In genomic region chrX:16694477-16694876, dm6 we compare ENCODE assay signal across 5 fruit fly cellular contexts.
TF ChIP-seq lines count a peak whose summit lies in the region.

No protein-coding gene starts in this region.

- TF ChIP-seq CTCF in whole organism, embryonic (GFP tag; optimal IDR thresholded peaks at IDR 0.05; lab: Kevin White, UChicago): no peak

TF ChIP-seq in whole organism, adult, 20 proteins besides CTCF, POLR2A, EP300 and RAD21:
- TF ChIP-seq CG14711 (tag; optimal IDR thresholded peaks at IDR 0.05; lab: Kevin White, UChicago) (peak; percentile 48), Clk (GFP tag; optimal IDR thresholded peaks at IDR 0.05; lab: Kevin White, UChicago) (no peak), ovo (GFP tag; optimal IDR thresholded peaks at IDR 0.05; lab: Kevin White, UChicago) (peak; percentile 90), CG7045 (GFP tag; optimal IDR thresholded peaks at IDR 0.05; lab: Kevin White, UChicago) (no peak), CG5204 (GFP tag; optimal IDR thresholded peaks at IDR 0.05; lab: Kevin White, UChicago) (no peak), pad (GFP tag; optimal IDR thresholded peaks at IDR 0.05; lab: Kevin White, UChicago) (peak; percentile 86), tj (GFP tag; optimal IDR thresholded peaks at IDR 0.05; lab: Kevin White, UChicago) (no peak), CG7101 (tag; optimal IDR thresholded peaks at IDR 0.05; lab: Kevin White, UChicago) (peak; percentile 8), cic (GFP tag; optimal IDR thresholded peaks at IDR 0.05; lab: Kevin White, UChicago) (peak; percentile 36), CG11617 (GFP tag; optimal IDR thresholded peaks at IDR 0.05; lab: Kevin White, UChicago) (peak; percentile 23)

TF ChIP-seq in whole organism, embryonic, 481 proteins besides CTCF, POLR2A, EP300 and RAD21:
- no peak for TF ChIP-seq CG6175 (GFP tag; IDR thresholded peaks at IDR 0.05; lab: Robert Waterston, UW)
- peak; percentile 13 for TF ChIP-seq CG1832 (GFP tag; optimal IDR thresholded peaks at IDR 0.05; lab: Kevin White, UChicago)
- no peak for TF ChIP-seq Trl (optimal IDR thresholded peaks at IDR 0.05; lab: Kevin White, UChicago)
- no peak for TF ChIP-seq Trl (GFP tag; optimal IDR thresholded peaks at IDR 0.05; lab: Kevin White, UChicago)
- TF ChIP-seq Ada2b (GFP tag; IDR thresholded peaks at IDR 0.05; lab: Robert Waterston, UW): 0 out of 2 replicates have a peak, but pooled peaks have one; percentile 4
- TF ChIP-seq crol (GFP tag; IDR thresholded peaks at IDR 0.05; lab: Robert Waterston, UW): peak; percentile 51
- peak; percentile 68 for TF ChIP-seq GATAe (GFP tag; conservative IDR thresholded peaks at IDR 0.05; lab: Robert Waterston, UW)

TF ChIP-seq in whole organism, prepupa, 60 proteins besides CTCF, POLR2A, EP300 and RAD21:
- TF ChIP-seq svp (GFP tag; lab: Kevin White, UChicago) (peak; percentile 36), fkh (GFP tag; optimal IDR thresholded peaks at IDR 0.05; lab: Kevin White, UChicago) (peak; percentile 5), Lpt (GFP tag; optimal IDR thresholded peaks at IDR 0.05; lab: Kevin White, UChicago) (peak; percentile 4), achi (GFP tag; optimal IDR thresholded peaks at IDR 0.05; lab: Kevin White, UChicago) (peak; percentile 19), CG16779 (tag; optimal IDR thresholded peaks at IDR 0.05; lab: Kevin White, UChicago) (no peak), eg (GFP tag; IDR thresholded peaks at IDR 0.05; lab: Robert Waterston, UW) (peak; percentile 31; the same call in 1 of the 3 replicates), ss (GFP tag; optimal IDR thresholded peaks at IDR 0.05; lab: Kevin White, UChicago) (no peak), Eip78C (GFP tag; lab: Kevin White, UChicago) (peak; percentile 53)

TF ChIP-seq in whole organism, pupa, 21 proteins besides CTCF, POLR2A, EP300 and RAD21:
- TF ChIP-seq Pif1B (GFP tag; optimal IDR thresholded peaks at IDR 0.05; lab: Kevin White, UChicago) (no peak), CG14655 (GFP tag; optimal IDR thresholded peaks at IDR 0.05; lab: Kevin White, UChicago) (peak; percentile 9)
TF ChIP-seq in whole organism, pupa: peak in this region for 1.

TF ChIP-seq in whole organism, wandering third instar larva, 38 proteins besides CTCF, POLR2A, EP300 and RAD21:
- TF ChIP-seq fru (GFP tag; optimal IDR thresholded peaks at IDR 0.05; lab: Kevin White, UChicago) (peak; percentile 23), sage (GFP tag; optimal IDR thresholded peaks at IDR 0.05; lab: Kevin White, UChicago) (no peak)
